Worm (Caenorhabditis elegans): ENCODE measurements around the gene R08C7.12.
A peak's percentile ranks its signal among the peaks of the same experiment; 100 is the strongest.

The R08C7.12 gene

DNA sequence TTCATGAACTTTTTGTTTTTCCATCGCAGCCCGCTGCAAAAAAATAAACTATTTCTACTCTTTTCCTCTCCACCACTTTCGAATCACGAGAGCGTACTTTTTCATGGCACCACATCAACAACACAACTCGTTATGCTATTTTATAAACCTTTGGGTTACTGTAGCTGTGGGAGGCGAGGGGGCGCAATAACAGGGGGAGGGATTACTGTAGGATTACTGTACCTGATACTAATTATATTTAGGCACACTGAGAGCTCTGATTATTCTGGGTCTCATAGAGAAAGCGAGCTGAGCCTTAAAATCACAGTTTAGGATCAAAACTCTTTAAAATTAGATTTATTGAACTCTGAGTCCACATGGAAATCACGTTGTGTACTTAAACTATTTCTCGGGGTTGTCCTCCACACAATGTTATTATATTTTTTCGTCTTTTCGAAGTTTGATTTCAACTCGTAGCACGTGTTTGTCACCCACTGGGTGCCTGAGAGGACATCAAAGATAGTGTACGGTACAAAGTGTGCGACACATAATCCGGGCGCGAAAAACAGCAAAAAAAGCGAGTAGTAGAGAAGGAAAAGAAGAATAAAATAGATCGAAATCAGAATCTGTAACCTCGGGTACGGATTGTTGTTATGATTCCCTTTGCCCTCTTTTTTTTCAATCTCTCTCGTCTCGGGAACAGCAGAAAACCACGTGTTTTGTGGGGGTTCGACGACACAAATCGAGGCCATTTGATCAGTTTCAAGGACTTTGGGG is 23.1 kb downstream of the R08C7.12 start (continued):
- no peak for TF ChIP-seq ZK337.2 (GFP tag; IDR thresholded peaks at IDR 0.05)
- TF ChIP-seq ceh-20 (GFP tag; IDR thresholded peaks at IDR 0.05), result no peak
- no peak for TF ChIP-seq lin-29 (GFP tag; IDR thresholded peaks at IDR 0.05)
- no peak; the same call in 1 of the 2 replicates for TF ChIP-seq php-3 (GFP tag; IDR thresholded peaks at IDR 0.05)
- TF ChIP-seq zip-2 (tag; optimal IDR thresholded peaks at IDR 0.05), result no peak
- peak; percentile 17 for TF ChIP-seq nhr-11 (tag; optimal IDR thresholded peaks at IDR 0.05)
- peak; percentile 69 for TF ChIP-seq nhr-28 (tag; optimal IDR thresholded peaks at IDR 0.05)
- peak; percentile 10; the same call in 1 of the 2 replicates for TF ChIP-seq T26A8.4 (GFP tag; IDR thresholded peaks at IDR 0.05)
- TF ChIP-seq nhr-42 (GFP tag; IDR thresholded peaks at IDR 0.05), result no peak
- TF ChIP-seq Y75B8A.6 (GFP tag; IDR thresholded peaks at IDR 0.05), result peak; percentile 34; the same call in 1 of the 2 replicates
- TF ChIP-seq nhr-6 (tag; optimal IDR thresholded peaks at IDR 0.05), result no peak
- TF ChIP-seq hmg-1.1 (GFP tag; IDR thresholded peaks at IDR 0.05), result peak; percentile 17; the same call in 1 of the 2 replicates
- TF ChIP-seq nhr-25 (tag; optimal IDR thresholded peaks at IDR 0.05; ENCODE audit: borderline replicate concordance, insufficient read depth), result peak; percentile 23
- no peak for TF ChIP-seq lin-39 (tag; optimal IDR thresholded peaks at IDR 0.05)
- TF ChIP-seq daf-16 (GFP tag; optimal IDR thresholded peaks at IDR 0.05), result no peak
- peak; percentile 61 for TF ChIP-seq daf-16 (tag; optimal IDR thresholded peaks at IDR 0.05)
- peak in 1 of 2 experiments; percentile 76 for TF ChIP-seq mdl-1 (tag; optimal IDR thresholded peaks at IDR 0.05)
- peak; percentile 70 for TF ChIP-seq ama-1 (optimal IDR thresholded peaks at IDR 0.05)
- TF ChIP-seq lim-7 (GFP tag; IDR thresholded peaks at IDR 0.05), result no peak
- no peak for TF ChIP-seq ces-1 (GFP tag; optimal IDR thresholded peaks at IDR 0.05)
- no peak; the same call in 1 of the 2 replicates for TF ChIP-seq egl-43 (GFP tag; IDR thresholded peaks at IDR 0.05)
- TF ChIP-seq dmd-9 (GFP tag; IDR thresholded peaks at IDR 0.05), result peak; percentile 60; the same call in 1 of the 2 replicates
- TF ChIP-seq dmd-8 (GFP tag; IDR thresholded peaks at IDR 0.05), result no peak
- TF ChIP-seq F37D6.2 (tag; optimal IDR thresholded peaks at IDR 0.05), result no peak
- no peak for TF ChIP-seq arid-1 (GFP tag; conservative IDR thresholded peaks at IDR 0.05)
- no peak for TF ChIP-seq vab-7 (GFP tag; IDR thresholded peaks at IDR 0.05)
- no peak for TF ChIP-seq lin-1 (GFP tag; IDR thresholded peaks at IDR 0.05)
- no peak for TF ChIP-seq nhr-10 (tag; optimal IDR thresholded peaks at IDR 0.05)
- no peak for TF ChIP-seq sdz-12 (GFP tag; optimal IDR thresholded peaks at IDR 0.05)
- TF ChIP-seq mep-1 (tag; optimal IDR thresholded peaks at IDR 0.05), result peak; percentile 44

DNA sequence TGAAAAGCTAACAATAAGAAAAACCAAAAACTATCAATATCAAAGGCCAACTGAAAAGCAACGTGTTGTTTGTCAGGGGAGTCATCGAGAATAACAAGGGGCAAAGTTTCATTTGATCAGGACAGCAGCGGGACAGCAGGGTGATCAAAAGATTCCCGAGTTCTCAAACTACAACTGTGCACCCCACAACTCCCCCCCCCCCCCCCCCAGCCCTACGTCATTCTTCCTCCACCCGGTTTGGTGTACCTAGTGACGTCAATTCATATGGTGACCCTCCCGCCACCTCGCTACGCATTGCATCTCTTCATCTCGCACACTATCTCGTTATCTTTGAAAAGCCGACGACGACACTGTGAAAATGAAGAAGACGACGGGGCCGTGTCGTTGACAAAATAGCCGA is 24.2 kb downstream of the R08C7.12 start:
- TF ChIP-seq unc-62 (GFP tag; optimal IDR thresholded peaks at IDR 0.05 in 1 of 2) (no peak), unc-62 (tag; optimal IDR thresholded peaks at IDR 0.05) (no peak), lin-38 (GFP tag; IDR thresholded peaks at IDR 0.05) (no peak), aly-2 (tag; optimal IDR thresholded peaks at IDR 0.05) (no peak), hlh-11 (tag; optimal IDR thresholded peaks at IDR 0.05) (peak; percentile 58), pha-4 (GFP tag; IDR thresholded peaks at IDR 0.05) (peak; percentile 9; the same call in 1 of the 2 replicates), pha-4 (tag; optimal IDR thresholded peaks at IDR 0.05) (no peak), dmd-8 (GFP tag; IDR thresholded peaks at IDR 0.05) (no peak), nhr-76 (tag; optimal IDR thresholded peaks at IDR 0.05) (no peak), Y48G9A.11 (GFP tag; IDR thresholded peaks at IDR 0.05) (0 out of 2 replicates have a peak, but pooled peaks have one; percentile 5), daf-8 (GFP tag; IDR thresholded peaks at IDR 0.05) (no peak), hif-1 (tag; optimal IDR thresholded peaks at IDR 0.05) (peak in 1 of 2 experiments; percentile 16), zfp-2 (tag; optimal IDR thresholded peaks at IDR 0.05) (no peak), spr-3 (GFP tag; optimal IDR thresholded peaks at IDR 0.05) (no peak), set-16 (GFP tag; IDR thresholded peaks at IDR 0.05) (peak; percentile 65), ceh-32 (tag; optimal IDR thresholded peaks at IDR 0.05; ENCODE audit: poor library complexity) (no peak), attf-4 (tag; optimal IDR thresholded peaks at IDR 0.05) (no peak), skn-1 (tag; optimal IDR thresholded peaks at IDR 0.05) (no peak), hmg-1.1 (GFP tag; IDR thresholded peaks at IDR 0.05) (0 out of 2 replicates have a peak, but pooled peaks have one; percentile 13), T20F7.1 (GFP tag; optimal IDR thresholded peaks at IDR 0.05) (no peak), ctbp-1 (GFP tag; IDR thresholded peaks at IDR 0.05) (0 out of 2 replicates have a peak, but pooled peaks have one; percentile 32), nhr-48 (tag; optimal IDR thresholded peaks at IDR 0.05) (no peak), mxl-3 (GFP tag; optimal IDR thresholded peaks at IDR 0.05) (peak; percentile 24), F37D6.2 (tag; optimal IDR thresholded peaks at IDR 0.05) (no peak)

Measured in whole organism, L4 larva.